Fruit fly (Drosophila melanogaster): ENCODE measurements around the gene bmm.

dm6 chr3L:14821133-14821532, 34.9 kb upstream of the bmm start:
- TF ChIP-seq psq (optimal IDR thresholded peaks at IDR 0.05), result no peak
- no peak for TF ChIP-seq Myc (optimal IDR thresholded peaks at IDR 0.05)
- no peak for TF ChIP-seq h (optimal IDR thresholded peaks at IDR 0.05)
